Worm (Caenorhabditis elegans) whole organism, late embryonic: ENCODE results near the gene sdf-9.

Experiments
- C08G9.2 ChIP-seq: sonication (generic microtip); optimal IDR thresholded peaks from 2 replicates; lab custom pipeline; 2016; ENCODE audit warnings: mild to moderate bottlenecking, missing genetic modification characterization, moderate library complexity, missing compliant biosample characterization
- C38D4.7 ChIP-seq: fragments of 200-800 bp; sonication (Bioruptor generic); optimal IDR thresholded peaks from 2 replicates; lab custom pipeline; 2018; ENCODE audit warnings: mild to moderate bottlenecking, missing genetic modification characterization, moderate library complexity, missing compliant biosample characterization
- F13H6.1 ChIP-seq: sonication (generic microtip); optimal IDR thresholded peaks from 2 replicates; lab custom pipeline; 2016; ENCODE audit warnings: missing genetic modification characterization, missing compliant biosample characterization
- K02D7.2 ChIP-seq: sonication (generic microtip); optimal IDR thresholded peaks from 2 replicates; lab custom pipeline; 2017; ENCODE audit warnings: mild to moderate bottlenecking, missing genetic modification characterization, missing compliant biosample characterization
- K09A11.1 ChIP-seq: sonication (generic microtip); optimal IDR thresholded peaks from 2 replicates; lab custom pipeline; 2017; ENCODE audit warnings: antibody characterized with exemption, mild to moderate bottlenecking, missing genetic modification characterization, missing compliant biosample characterization; ENCODE audit not compliant: insufficient read depth
- ahr-1 ChIP-seq: sonication (generic microtip); optimal IDR thresholded peaks from 2 replicates; lab custom pipeline; 2016; ENCODE audit warnings: missing genetic modification characterization, missing compliant biosample characterization
- ama-1 ChIP-seq: fragments of 150-350 bp; optimal IDR thresholded peaks from 2 replicates; lab custom pipeline; 2014
- ceh-14 ChIP-seq: sonication (generic microtip); optimal IDR thresholded peaks from 2 replicates; lab custom pipeline; 2016; ENCODE audit warnings: missing genotype, missing genetic modification characterization, missing compliant biosample characterization
- ceh-22 ChIP-seq: sonication (generic microtip); optimal IDR thresholded peaks from 2 replicates; lab custom pipeline; 2017; ENCODE audit warnings: missing biosample characterization, missing genetic modification characterization
- ceh-24 ChIP-seq: sonication (generic microtip); optimal IDR thresholded peaks from 2 replicates; lab custom pipeline; 2016; ENCODE audit warnings: mild to moderate bottlenecking, missing genetic modification characterization, missing compliant biosample characterization
- ceh-30 ChIP-seq: fragments of 150-350 bp; optimal IDR thresholded peaks from 2 replicates; lab custom pipeline; 2014; ENCODE audit warnings: missing biosample characterization, missing genetic modification characterization
- ceh-31 ChIP-seq: sonication (generic microtip); optimal IDR thresholded peaks from 2 replicates; lab custom pipeline; 2016; ENCODE audit warnings: missing genetic modification characterization, missing compliant biosample characterization
- ceh-34 ChIP-seq: sonication (generic microtip); optimal IDR thresholded peaks from 2 replicates; lab custom pipeline; 2016; ENCODE audit warnings: mild to moderate bottlenecking, missing genetic modification characterization, missing compliant biosample characterization
- ceh-45 ChIP-seq: fragments of 200-800 bp; sonication (Bioruptor generic); IDR thresholded peaks from 2 replicates; pipeline ENCODE4 v1.3.6; 2022; ENCODE audit warnings: missing genetic modification reagents, missing genetic modification characterization, missing compliant biosample characterization
- ceh-48 ChIP-seq: sonication (generic microtip); optimal IDR thresholded peaks from 2 replicates; lab custom pipeline; 2016; ENCODE audit warnings: missing genetic modification characterization, inconsistent platforms, missing compliant biosample characterization
- dmd-4 ChIP-seq: sonication (generic microtip); optimal IDR thresholded peaks from 2 replicates; lab custom pipeline; 2016; ENCODE audit warnings: borderline replicate concordance, missing genetic modification characterization, missing compliant biosample characterization
- dve-1 ChIP-seq: sonication (generic microtip); optimal IDR thresholded peaks from 2 replicates; lab custom pipeline; 2017; ENCODE audit warnings: antibody characterized with exemption, mild to moderate bottlenecking, missing genetic modification characterization, missing compliant biosample characterization
- elt-2 ChIP-seq: sonication (generic microtip); optimal IDR thresholded peaks from 2 replicates; lab custom pipeline; 2016; ENCODE audit warnings: missing genetic modification reagents, missing genetic modification characterization, missing compliant biosample characterization
- elt-4 ChIP-seq: sonication (generic microtip); optimal IDR thresholded peaks from 2 replicates; lab custom pipeline; 2016; ENCODE audit warnings: missing genetic modification characterization, missing compliant biosample characterization
- ets-4 ChIP-seq: sonication (generic microtip); optimal IDR thresholded peaks from 2 replicates; lab custom pipeline; 2016; ENCODE audit warnings: missing genetic modification characterization, missing compliant biosample characterization
- hlh-13 ChIP-seq: fragments of 200-800 bp; sonication (Bioruptor generic); optimal IDR thresholded peaks from 2 replicates; lab custom pipeline; 2018; ENCODE audit warnings: mild to moderate bottlenecking, missing genetic modification characterization, missing compliant biosample characterization
- hlh-15 ChIP-seq: sonication (generic microtip); optimal IDR thresholded peaks from 2 replicates; lab custom pipeline; 2016; ENCODE audit warnings: missing genetic modification characterization, missing compliant biosample characterization
- hlh-30 ChIP-seq: sonication (generic microtip); optimal IDR thresholded peaks from 2 replicates; lab custom pipeline; 2017; ENCODE audit warnings: antibody characterized with exemption, missing genetic modification characterization, missing compliant biosample characterization; ENCODE audit not compliant: insufficient read depth
- hlh-6 ChIP-seq: sonication (generic microtip); optimal IDR thresholded peaks from 2 replicates; lab custom pipeline; 2016; ENCODE audit warnings: missing genotype, missing genetic modification characterization, missing compliant biosample characterization
- lin-11 ChIP-seq: fragments of 200-800 bp; sonication (Bioruptor generic); optimal IDR thresholded peaks from 2 replicates; lab custom pipeline; 2018; ENCODE audit warnings: mild to moderate bottlenecking, missing genetic modification characterization, missing compliant biosample characterization
- madf-2 ChIP-seq: sonication (generic microtip); optimal IDR thresholded peaks from 2 replicates; lab custom pipeline; 2017; ENCODE audit warnings: missing genetic modification characterization, missing compliant biosample characterization
- mec-3 ChIP-seq: sonication (generic microtip); optimal IDR thresholded peaks from 2 replicates; lab custom pipeline; 2016; ENCODE audit warnings: borderline replicate concordance, missing genetic modification characterization, missing compliant biosample characterization
- nfya-1 ChIP-seq: sonication (generic microtip); optimal IDR thresholded peaks from 2 replicates; lab custom pipeline; 2017; ENCODE audit warnings: missing genetic modification characterization, mild to moderate bottlenecking, missing compliant biosample characterization, antibody characterized with exemption, moderate library complexity
- nhr-11 ChIP-seq: fragments of 150-350 bp; optimal IDR thresholded peaks from 2 replicates; lab custom pipeline; 2014; ENCODE audit warnings: missing biosample characterization, missing genetic modification characterization
- npax-4 ChIP-seq: sonication (generic microtip); optimal IDR thresholded peaks from 2 replicates; lab custom pipeline; 2016; ENCODE audit warnings: missing genetic modification characterization, missing compliant biosample characterization
- odd-2 ChIP-seq: sonication (generic microtip); optimal IDR thresholded peaks from 2 replicates; lab custom pipeline; 2017; ENCODE audit warnings: antibody characterized with exemption, mild to moderate bottlenecking, missing genetic modification characterization, missing compliant biosample characterization
- pag-3 ChIP-seq: sonication (generic microtip); optimal IDR thresholded peaks from 2 replicates; lab custom pipeline; 2016; ENCODE audit warnings: missing compliant biosample characterization, missing genetic modification characterization, borderline replicate concordance
- pat-9 ChIP-seq: fragments of 200-800 bp; sonication (Bioruptor generic); optimal IDR thresholded peaks from 2 replicates; lab custom pipeline; 2018; ENCODE audit warnings: mild to moderate bottlenecking, missing genetic modification characterization, moderate library complexity, missing compliant biosample characterization
- pax-1 ChIP-seq: fragments of 150-350 bp; optimal IDR thresholded peaks from 2 replicates; lab custom pipeline; 2014; ENCODE audit warnings: missing biosample characterization, missing genetic modification characterization
- pha-2 ChIP-seq: sonication (generic microtip); optimal IDR thresholded peaks from 2 replicates; lab custom pipeline; 2017; ENCODE audit warnings: mild to moderate bottlenecking, missing genetic modification characterization, missing compliant biosample characterization
- pqm-1 ChIP-seq: sonication (generic microtip); optimal IDR thresholded peaks from 2 replicates; lab custom pipeline; 2016; ENCODE audit warnings: missing genetic modification characterization, missing compliant biosample characterization
- pros-1 ChIP-seq: fragments of 150-350 bp; optimal IDR thresholded peaks from 2 replicates; lab custom pipeline; 2014; ENCODE audit warnings: missing biosample characterization, missing genetic modification reagents, missing genetic modification characterization
- ref-2 ChIP-seq: sonication (generic microtip); optimal IDR thresholded peaks from 2 replicates; lab custom pipeline; 2016; ENCODE audit warnings: missing genetic modification characterization, missing compliant biosample characterization
- rnt-1 ChIP-seq: sonication (generic microtip); optimal IDR thresholded peaks from 2 replicates; lab custom pipeline; 2016; ENCODE audit warnings: missing genetic modification characterization, missing compliant biosample characterization
- sdc-2 ChIP-seq: sonication (generic microtip); optimal IDR thresholded peaks from 2 replicates; lab custom pipeline; 2016; ENCODE audit warnings: missing genotype, missing genetic modification characterization, missing compliant biosample characterization
- sox-2 ChIP-seq: fragments of 200-800 bp; sonication (Bioruptor generic); IDR thresholded peaks from 2 replicates; pipeline ENCODE4 v1.3.6; 2022; ENCODE audit warnings: missing genetic modification reagents, missing genetic modification characterization, missing compliant biosample characterization
- sox-4 ChIP-seq: sonication (generic microtip); optimal IDR thresholded peaks from 2 replicates; lab custom pipeline; 2017; ENCODE audit warnings: mild to moderate bottlenecking, missing genetic modification characterization, inconsistent platforms, missing compliant biosample characterization
- syd-9 ChIP-seq: sonication (generic microtip); optimal IDR thresholded peaks from 2 replicates; lab custom pipeline; 2016; ENCODE audit warnings: mild to moderate bottlenecking, missing genetic modification characterization, moderate library complexity, missing compliant biosample characterization
- tbx-2 ChIP-seq: sonication (generic microtip); optimal IDR thresholded peaks from 2 replicates; lab custom pipeline; 2016; ENCODE audit warnings: missing genetic modification characterization, missing compliant biosample characterization
- tbx-7 ChIP-seq: sonication (generic microtip); optimal IDR thresholded peaks from 2 replicates; lab custom pipeline; 2016; ENCODE audit warnings: missing genotype, missing genetic modification characterization, missing compliant biosample characterization
- ttx-3 ChIP-seq: sonication (generic microtip); optimal IDR thresholded peaks from 2 replicates; lab custom pipeline; 2016; ENCODE audit warnings: missing genetic modification reagents, missing genetic modification characterization, missing compliant biosample characterization
- unc-3 ChIP-seq, 2 experiments: fragments of 200-800 bp in 1 of 2; sonication (Bioruptor generic) in 1 of 2; sonication (generic microtip) in 1 of 2; conservative IDR thresholded peaks in 1 of 2; optimal IDR thresholded peaks in 1 of 2; 2 replicates each; pipeline versions ENCODE4 v1.3.6 to Lab custom; 2016 to 2022; ENCODE audit warnings: missing compliant biosample characterization in 2 of 2, missing genetic modification characterization in 2 of 2, missing genetic modification reagents in 1 of 2
- unc-42 ChIP-seq: sonication (generic microtip); optimal IDR thresholded peaks from 2 replicates; lab custom pipeline; 2016; ENCODE audit warnings: missing genotype, missing genetic modification characterization, missing compliant biosample characterization
- unc-55 ChIP-seq: sonication (generic microtip); optimal IDR thresholded peaks from 2 replicates; lab custom pipeline; 2017; ENCODE audit warnings: missing biosample characterization, missing genetic modification reagents, missing genetic modification characterization
- unc-86 ChIP-seq: sonication (generic microtip); optimal IDR thresholded peaks from 2 replicates; lab custom pipeline; 2016; ENCODE audit warnings: missing genetic modification characterization, missing compliant biosample characterization
- zip-5 ChIP-seq: sonication (generic microtip); optimal IDR thresholded peaks from 2 replicates; lab custom pipeline; 2016; ENCODE audit warnings: missing genetic modification characterization, missing compliant biosample characterization
- ztf-16 ChIP-seq: sonication (generic microtip); optimal IDR thresholded peaks from 2 replicates; lab custom pipeline; 2017; ENCODE audit warnings: missing genetic modification characterization, missing compliant biosample characterization

Gene sdf-9

DNA sequence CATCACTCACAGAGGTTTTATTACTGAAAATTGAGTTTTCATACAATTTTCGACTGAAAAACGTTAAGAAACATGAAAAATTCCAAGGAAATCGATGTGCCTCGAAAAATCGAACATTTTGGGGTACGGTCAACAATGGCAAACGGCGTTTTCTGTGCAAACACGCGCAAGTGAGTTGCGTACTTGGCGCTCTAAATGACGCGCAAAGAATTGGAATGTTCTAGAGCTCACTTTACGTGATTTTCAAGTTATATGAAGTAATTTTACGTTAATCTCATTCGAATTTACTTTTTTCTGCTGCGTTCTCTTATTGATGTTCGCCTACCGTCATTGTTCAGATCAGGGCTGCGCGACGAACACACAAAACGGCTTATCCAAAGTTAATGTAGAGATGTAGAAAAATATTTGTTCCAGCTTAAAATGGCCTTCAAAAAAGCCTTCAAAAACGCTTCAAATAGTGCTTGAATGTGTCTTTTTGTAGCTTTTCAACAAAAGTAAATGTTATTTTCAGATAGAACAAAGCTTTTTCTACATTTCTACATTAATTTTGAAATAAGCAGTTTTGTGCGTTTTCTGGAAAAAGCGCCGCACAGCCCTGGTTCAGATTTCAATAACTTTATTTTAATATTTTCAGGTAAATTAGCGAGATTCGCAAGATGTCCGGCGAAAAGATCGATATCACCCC is 47.6 kb downstream of the sdf-9 start, which contains the start of the genes F31D4.2 and fkb-6:
F31D4.2 (minus strand) TSS at position 23 of the 685 bp plus-strand sequence.
fkb-6 (plus strand) TSS at position 635 of the 685 bp plus-strand sequence.
- peak; percentile 9 for TF ChIP-seq ceh-31 (tag; lab: Kevin White, UChicago)
- no peak for TF ChIP-seq ceh-24 (tag; lab: Kevin White, UChicago)
- no peak for TF ChIP-seq K09A11.1 (tag; lab: Kevin White, UChicago)
- TF ChIP-seq ahr-1: no peak
- TF ChIP-seq unc-86 (tag; lab: Kevin White, UChicago): peak; percentile 3
- no peak for TF ChIP-seq rnt-1 (tag; lab: Kevin White, UChicago)
- peak; percentile 63 for TF ChIP-seq unc-55
- no peak for TF ChIP-seq ets-4 (tag; lab: Kevin White, UChicago)
- no peak for TF ChIP-seq syd-9 (tag; lab: Kevin White, UChicago)
- TF ChIP-seq sox-2 (GFP tag; lab: Robert Waterston, UW): peak; percentile 1; the same call in 1 of the 2 replicates
- no peak for TF ChIP-seq pqm-1 (tag; lab: Kevin White, UChicago)
- no peak for TF ChIP-seq mec-3 (tag; lab: Kevin White, UChicago)
- no peak for TF ChIP-seq sdc-2 (tag; lab: Kevin White, UChicago)
- TF ChIP-seq K02D7.2 (tag; lab: Kevin White, UChicago): no peak
- TF ChIP-seq pat-9 (tag; lab: Kevin White, UChicago): no peak
- TF ChIP-seq hlh-6 (tag; lab: Kevin White, UChicago): no peak
- TF ChIP-seq pag-3: no peak
- TF ChIP-seq pros-1 (tag; lab: Kevin White, UChicago): no peak
- TF ChIP-seq ceh-45 (GFP tag; lab: Robert Waterston, UW): no peak
- peak; percentile 4 for TF ChIP-seq pha-2 (tag; lab: Kevin White, UChicago)
- TF ChIP-seq ztf-16 (tag; lab: Kevin White, UChicago): no peak
- no peak for TF ChIP-seq tbx-7 (tag; lab: Kevin White, UChicago)
- peak; percentile 27 for TF ChIP-seq ceh-34
- no peak for TF ChIP-seq odd-2 (tag; lab: Kevin White, UChicago)
- no peak for TF ChIP-seq sox-4
- no peak for TF ChIP-seq F13H6.1 (tag; lab: Kevin White, UChicago)
- no peak for TF ChIP-seq unc-3 (GFP tag; conservative IDR thresholded peaks at IDR 0.05; lab: Robert Waterston, UW)
- no peak for TF ChIP-seq unc-3 (tag; optimal IDR thresholded peaks at IDR 0.05; lab: Kevin White, UChicago)
- TF ChIP-seq dve-1: peak; percentile 42
- no peak for TF ChIP-seq ceh-14 (tag; lab: Kevin White, UChicago)
- no peak for TF ChIP-seq ceh-22 (tag; lab: Kevin White, UChicago)
- TF ChIP-seq C38D4.7 (GFP tag; lab: Kevin White, UChicago): no peak
- TF ChIP-seq lin-11 (tag; lab: Kevin White, UChicago): no peak
- TF ChIP-seq unc-42 (tag; lab: Kevin White, UChicago): peak; percentile 37
- no peak for TF ChIP-seq zip-5 (tag; lab: Kevin White, UChicago)
- TF ChIP-seq tbx-2 (tag; lab: Kevin White, UChicago): peak; percentile 53
- no peak for TF ChIP-seq ref-2 (tag; lab: Kevin White, UChicago)
- TF ChIP-seq ttx-3: no peak
- no peak for TF ChIP-seq hlh-15 (tag; lab: Kevin White, UChicago)
- no peak for TF ChIP-seq elt-2 (tag; lab: Kevin White, UChicago)
- peak; percentile 22 for TF ChIP-seq hlh-30
- peak; percentile 89 for TF ChIP-seq ceh-48 (tag; lab: Kevin White, UChicago)
- no peak for TF ChIP-seq elt-4 (tag; lab: Kevin White, UChicago)
- TF ChIP-seq C08G9.2 (tag; lab: Kevin White, UChicago): no peak
- TF ChIP-seq nhr-11 (tag; lab: Kevin White, UChicago): no peak
- TF ChIP-seq ama-1 (lab: Kevin White, UChicago): no peak
- no peak for TF ChIP-seq ceh-30 (tag; lab: Kevin White, UChicago)
- no peak for TF ChIP-seq npax-4 (tag; lab: Kevin White, UChicago)
- TF ChIP-seq dmd-4 (tag; lab: Kevin White, UChicago): no peak
- no peak for TF ChIP-seq madf-2
- TF ChIP-seq pax-1 (tag; lab: Kevin White, UChicago): peak; percentile 8
- no peak for TF ChIP-seq hlh-13 (GFP tag; lab: Kevin White, UChicago)
- peak; percentile 81 for TF ChIP-seq nfya-1 (tag; lab: Kevin White, UChicago)
